Fruit fly (Drosophila melanogaster) whole organism, prepupa: ENCODE measurements around the gene put.

ENCODE experiments used
- CG6854 ChIP-seq: fragments of 200-800 bp; sonication (Bioruptor generic); optimal IDR thresholded peaks from 2 replicates; lab custom pipeline; 2017; ENCODE audit warnings: missing biosample characterization, mild to moderate bottlenecking, missing genetic modification characterization
- OdsH ChIP-seq: fragments of 200-800 bp; sonication (Bioruptor generic); optimal IDR thresholded peaks from 3 replicates; lab custom pipeline; 2016; ENCODE audit warnings: missing biosample characterization, missing genetic modification characterization
- Sox14 ChIP-seq: fragments of 200-800 bp; sonication (Bioruptor generic); optimal IDR thresholded peaks from 3 replicates; lab custom pipeline; 2016; ENCODE audit warnings: missing biosample characterization, missing genetic modification characterization
- acj6 ChIP-seq: fragments of 200-800 bp; sonication (Bioruptor generic); optimal IDR thresholded peaks from 3 replicates; lab custom pipeline; 2016; ENCODE audit warnings: missing biosample characterization, missing genetic modification characterization
- lz ChIP-seq: fragments of 200-800 bp; sonication (Bioruptor generic); optimal IDR thresholded peaks from 3 replicates; lab custom pipeline; 2016; ENCODE audit warnings: missing biosample characterization, missing genetic modification characterization

dm6 chr3R:14662989-14663500 lies 37.5 kb upstream of the put start, which contains the start of the genes Rad17 and BigH1:
- TF ChIP-seq lz (GFP tag; lab: Kevin White, UChicago) (no peak), CG6854 (GFP tag; lab: Kevin White, UChicago) (no peak), OdsH (GFP tag; lab: Kevin White, UChicago) (no peak), acj6 (no peak), Sox14 (GFP tag; lab: Kevin White, UChicago) (no peak)
